Fruit fly (Drosophila melanogaster) whole organism, adult: Measurements from ENCODE around the gene CG10445.
A peak's percentile ranks its signal among the peaks of the same experiment; 100 is the strongest.

Experiments
- CG11617 ChIP-seq: fragments of 200-800 bp; sonication (Bioruptor generic); optimal IDR thresholded peaks from 2 replicates; lab custom pipeline; 2017; ENCODE audit warnings: mild to moderate bottlenecking, missing biosample characterization, missing genetic modification reagents, missing genetic modification characterization
- CG14711 ChIP-seq: fragments of 200-800 bp; sonication (Bioruptor generic); optimal IDR thresholded peaks from 2 replicates; lab custom pipeline; 2018; ENCODE audit warnings: missing biosample characterization, mild to moderate bottlenecking, missing genetic modification characterization, moderate library complexity
- CG5204 ChIP-seq: fragments of 200-800 bp; sonication (Bioruptor generic); optimal IDR thresholded peaks from 2 replicates; lab custom pipeline; 2016; ENCODE audit warnings: missing biosample characterization, missing genetic modification characterization
- CG7045 ChIP-seq: fragments of 200-800 bp; sonication (Bioruptor generic); optimal IDR thresholded peaks from 2 replicates; lab custom pipeline; 2017; ENCODE audit warnings: missing biosample characterization, mild to moderate bottlenecking, missing genetic modification characterization
- CG7101 ChIP-seq: fragments of 200-800 bp; sonication (Bioruptor generic); optimal IDR thresholded peaks from 2 replicates; lab custom pipeline; 2018; ENCODE audit warnings: missing biosample characterization, mild to moderate bottlenecking, missing genetic modification characterization, moderate library complexity
- Crg-1 ChIP-seq: fragments of 200-800 bp; sonication (Bioruptor generic); optimal IDR thresholded peaks from 2 replicates; lab custom pipeline; 2016; ENCODE audit warnings: missing biosample characterization, missing genetic modification characterization
- Mnt ChIP-seq: fragments of 200-800 bp; sonication (Bioruptor generic); optimal IDR thresholded peaks from 2 replicates; lab custom pipeline; 2016; ENCODE audit warnings: missing biosample characterization, mild to moderate bottlenecking, missing genetic modification characterization
- cnc ChIP-seq, 2 experiments: fragments of >200 bp; optimal IDR thresholded peaks; 2 replicates each; lab custom pipeline; 2017
- ovo ChIP-seq: fragments of 200-800 bp; sonication (Bioruptor generic); optimal IDR thresholded peaks from 2 replicates; lab custom pipeline; 2016; ENCODE audit warnings: missing biosample characterization, missing genetic modification characterization
- pad ChIP-seq: fragments of 200-800 bp; sonication (Bioruptor generic); optimal IDR thresholded peaks from 3 replicates; lab custom pipeline; 2017; ENCODE audit warnings: missing biosample characterization, missing genetic modification characterization, mild to moderate bottlenecking, moderate library complexity, missing genetic modification reagents

DNA sequence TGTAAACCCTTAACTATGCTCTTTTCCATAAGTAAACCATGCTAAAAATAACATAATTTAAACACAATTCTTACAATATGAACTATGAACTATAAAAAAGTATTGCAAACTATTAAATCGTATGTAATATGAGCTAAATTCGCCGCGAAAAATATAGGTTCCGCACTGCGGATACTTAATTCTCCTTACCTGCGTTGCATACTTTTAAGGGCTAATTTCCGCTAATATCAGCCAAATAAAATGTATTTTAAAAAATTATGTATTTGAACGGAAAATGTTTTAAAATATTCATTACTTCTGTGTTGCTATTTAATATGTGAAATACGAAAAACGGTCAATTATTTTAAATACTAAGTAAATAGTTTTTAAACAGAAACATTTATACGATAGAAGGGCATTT is 47.2 kb upstream of the CG10445 start, which contains the start of gene dsx:
- no peak for TF ChIP-seq ovo (GFP tag; lab: Kevin White, UChicago)
- TF ChIP-seq Crg-1 (GFP tag; lab: Kevin White, UChicago) = no peak
- no peak for TF ChIP-seq CG7101 (tag; lab: Kevin White, UChicago)
- no peak for TF ChIP-seq CG11617
- no peak for TF ChIP-seq pad (GFP tag; lab: Kevin White, UChicago)
- TF ChIP-seq CG5204 = no peak
- TF ChIP-seq cnc (optimal IDR thresholded peaks at IDR 0.05; lab: Kevin White, UChicago) = no peak
- peak; percentile 11 for TF ChIP-seq CG7045 (GFP tag; lab: Kevin White, UChicago)
- TF ChIP-seq CG14711 (tag; lab: Kevin White, UChicago) = no peak
- no peak for TF ChIP-seq Mnt (GFP tag; lab: Kevin White, UChicago)
